Fruit fly (Drosophila melanogaster): Measurements from ENCODE around the gene CG6441.

CG6441 gene

DNA sequence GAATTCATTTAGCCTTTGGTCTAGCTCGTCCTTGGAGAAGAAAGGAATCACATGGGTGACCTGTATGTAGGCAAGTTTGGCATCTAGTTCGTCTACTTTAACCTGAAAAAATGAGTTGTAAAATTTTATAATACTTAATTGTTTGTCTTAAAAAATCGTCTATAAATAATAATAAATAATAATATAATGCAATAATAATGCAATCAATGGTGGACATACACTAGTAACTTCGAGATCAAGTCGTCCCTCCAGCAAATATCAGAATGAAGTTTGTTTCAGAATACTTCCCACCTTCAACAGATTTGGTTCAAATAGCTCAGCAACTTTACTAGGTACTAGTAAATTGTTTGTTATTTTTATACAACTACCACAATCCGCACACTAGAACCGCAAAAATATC lies at the start of gene CG6441:
TSS of gene CG6441 (plus strand) at position 301 of the 400 bp plus-strand sequence.
- no peak for TF ChIP-seq noc (tag; optimal IDR thresholded peaks at IDR 0.05)

DNA sequence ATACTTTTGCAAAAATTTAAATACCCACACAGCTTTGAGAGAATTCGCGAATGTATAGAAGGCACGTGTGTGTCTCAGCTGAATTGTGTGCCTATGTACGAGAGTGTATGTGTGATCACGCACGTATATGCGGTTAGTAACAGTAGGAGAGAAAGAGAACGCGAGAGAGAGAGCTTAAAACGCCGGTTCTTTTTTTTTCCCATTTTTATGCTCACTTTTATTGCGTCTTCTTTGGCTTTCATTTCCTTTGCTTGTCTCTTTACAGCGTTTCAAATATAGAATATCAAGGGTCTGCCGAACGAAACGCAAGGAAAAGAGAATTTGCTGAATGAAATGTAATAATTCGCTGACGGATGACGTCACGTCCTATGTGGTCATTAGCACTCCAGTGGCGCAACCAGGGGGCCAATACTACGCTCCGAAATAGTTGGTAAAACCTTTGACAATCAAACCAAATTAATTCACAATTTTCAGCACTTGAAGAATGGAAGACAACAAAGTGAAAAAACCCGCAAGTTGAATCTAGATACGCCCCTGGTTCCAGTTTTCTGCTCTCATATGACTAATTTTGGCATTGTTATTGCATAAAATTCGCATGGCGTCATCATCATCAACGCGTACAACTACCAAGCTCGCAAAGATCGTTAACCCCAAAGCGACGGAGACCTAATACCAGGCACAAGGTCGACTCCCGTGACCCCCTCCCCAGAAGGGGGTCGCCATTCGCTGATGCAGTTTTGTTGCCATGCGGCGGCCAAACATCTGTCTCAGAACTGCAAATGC lies 49.4 kb upstream of the CG6441 start:
- peak; percentile 87 for TF ChIP-seq noc (tag; optimal IDR thresholded peaks at IDR 0.05)

- TF ChIP-seq noc (tag; optimal IDR thresholded peaks at IDR 0.05): no peak
Measured at dm6 chr2L:7425690-7426056, 48.8 kb upstream of the CG6441 start.

- no peak for TF ChIP-seq noc (tag; optimal IDR thresholded peaks at IDR 0.05)
Measured at dm6 chr2L:7426326-7427066, 48.0 kb upstream of the CG6441 start, which contains the start of gene muc. muc (plus strand) TSS chr2L:7426866.

DNA sequence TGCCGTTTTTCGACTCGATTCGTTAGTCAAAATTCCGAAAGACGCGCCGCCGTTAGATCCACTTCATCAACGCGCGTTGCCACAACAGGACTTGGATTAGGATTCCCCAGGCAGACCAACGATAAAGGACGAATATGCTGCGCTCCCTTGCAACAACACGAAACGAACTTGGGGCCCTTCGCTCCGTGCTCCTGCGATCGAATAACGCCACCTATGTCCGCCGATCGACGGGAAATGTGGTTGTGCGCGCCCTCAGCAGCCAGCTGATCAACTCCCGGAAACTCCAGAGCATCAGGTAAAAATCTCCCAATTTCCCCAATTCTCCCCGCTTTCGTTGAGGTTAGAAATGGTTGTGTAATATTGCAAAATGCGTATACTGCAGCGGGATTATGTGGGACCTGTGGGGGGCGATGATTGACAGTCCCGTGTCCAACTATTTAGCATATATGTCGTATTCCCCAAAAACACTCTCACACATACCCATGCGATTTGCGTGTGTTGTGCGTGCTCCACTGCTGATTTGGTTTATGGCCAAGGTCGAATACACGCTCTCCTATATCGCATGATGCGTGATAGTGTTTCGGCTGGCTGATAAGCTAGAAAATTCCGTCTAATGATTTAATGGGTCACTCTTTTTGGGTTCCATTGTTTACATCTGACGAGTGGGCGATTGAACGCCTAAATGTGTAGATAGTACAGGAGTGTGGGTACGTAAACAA lies 47.3 kb upstream of the CG6441 start:
- peak; percentile 49 for TF ChIP-seq noc (tag; optimal IDR thresholded peaks at IDR 0.05)

- TF ChIP-seq noc (tag; optimal IDR thresholded peaks at IDR 0.05): no peak
Measured at dm6 chr2L:7427786-7428137, 46.7 kb upstream of the CG6441 start.

dm6 chr2L:7430313-7430712 lies 44.2 kb upstream of the CG6441 start:
- no peak for TF ChIP-seq noc (tag; optimal IDR thresholded peaks at IDR 0.05)

dm6 chr2L:7431861-7432601 lies 42.5 kb upstream of the CG6441 start:
- TF ChIP-seq noc (tag; optimal IDR thresholded peaks at IDR 0.05): peak; percentile 42

DNA sequence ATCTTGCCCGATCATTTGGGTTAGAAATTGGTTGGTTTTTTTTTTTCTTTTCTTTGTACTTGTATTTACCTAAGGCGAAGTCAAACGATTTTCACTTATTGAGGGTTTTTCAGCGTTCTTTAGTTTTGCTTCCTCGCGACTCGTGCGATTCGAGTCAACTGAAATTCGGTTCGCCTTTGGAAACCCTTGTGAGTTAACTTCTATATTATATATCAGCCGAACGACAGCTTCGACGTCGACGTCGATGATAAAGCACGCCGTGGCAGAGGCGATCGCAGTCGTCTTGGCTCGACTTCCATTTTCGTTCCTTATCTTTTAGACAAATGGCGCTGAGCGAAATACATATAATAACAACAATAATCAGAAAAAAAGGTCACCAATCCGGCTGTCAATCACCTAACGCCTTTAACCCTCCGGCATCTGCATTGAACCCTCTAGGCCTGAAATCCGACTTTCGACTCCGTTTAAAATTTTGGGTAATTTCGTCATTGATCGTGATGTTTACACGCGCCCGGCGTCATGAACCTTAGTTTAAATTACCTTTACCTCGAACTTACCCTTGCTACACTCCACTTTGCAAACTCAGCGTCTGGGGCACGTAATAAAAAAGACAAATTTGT lies 41.1 kb upstream of the CG6441 start, which contains the start of gene CG5958:
TSS of gene CG5958 (minus strand) at position 180 of the 620 bp plus-strand sequence.
- no peak for TF ChIP-seq noc (tag; optimal IDR thresholded peaks at IDR 0.05)

DNA sequence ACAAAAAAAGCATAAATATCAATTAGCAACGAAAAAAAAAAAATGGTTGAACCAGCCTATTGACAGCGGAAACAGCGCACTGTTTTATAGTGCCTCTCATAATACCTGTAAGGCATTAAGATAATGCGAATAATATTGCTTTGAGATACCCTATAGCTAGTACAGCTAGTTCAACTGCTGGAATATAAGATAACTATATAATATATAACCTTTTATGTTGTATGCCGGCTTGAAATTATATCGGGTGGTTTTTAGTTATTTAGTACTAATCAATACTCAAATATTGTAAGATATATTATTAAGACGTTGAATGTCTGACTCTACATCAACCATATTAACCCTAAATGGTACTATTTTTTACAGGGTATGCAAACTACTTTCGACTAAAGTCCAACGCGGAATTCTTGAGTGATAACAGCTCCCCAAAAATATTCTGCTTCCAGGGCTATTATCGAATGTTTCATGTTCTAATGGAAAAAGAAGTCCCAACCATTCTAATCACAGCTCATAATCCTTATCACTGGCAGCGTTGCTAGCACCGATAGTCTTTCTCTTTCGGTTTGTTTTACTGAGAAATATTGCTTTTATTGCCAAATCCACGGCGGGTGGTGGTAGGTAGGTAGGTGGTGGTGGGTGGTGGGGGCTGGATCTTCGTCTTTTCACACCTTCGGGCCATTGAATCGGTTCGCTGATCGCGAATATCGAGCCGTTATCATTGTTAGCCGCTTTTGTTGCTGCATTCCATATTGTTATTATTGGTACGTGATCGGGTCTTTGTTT lies 40.4 kb upstream of the CG6441 start:
- peak; percentile 98 for TF ChIP-seq noc (tag; optimal IDR thresholded peaks at IDR 0.05)

dm6 chr2L:7434737-7435356 lies 39.7 kb upstream of the CG6441 start:
- TF ChIP-seq noc (tag; optimal IDR thresholded peaks at IDR 0.05): peak; percentile 68

- no peak for TF ChIP-seq noc (tag; optimal IDR thresholded peaks at IDR 0.05)
Measured at dm6 chr2L:7435475-7435874, 39.0 kb upstream of the CG6441 start.

DNA sequence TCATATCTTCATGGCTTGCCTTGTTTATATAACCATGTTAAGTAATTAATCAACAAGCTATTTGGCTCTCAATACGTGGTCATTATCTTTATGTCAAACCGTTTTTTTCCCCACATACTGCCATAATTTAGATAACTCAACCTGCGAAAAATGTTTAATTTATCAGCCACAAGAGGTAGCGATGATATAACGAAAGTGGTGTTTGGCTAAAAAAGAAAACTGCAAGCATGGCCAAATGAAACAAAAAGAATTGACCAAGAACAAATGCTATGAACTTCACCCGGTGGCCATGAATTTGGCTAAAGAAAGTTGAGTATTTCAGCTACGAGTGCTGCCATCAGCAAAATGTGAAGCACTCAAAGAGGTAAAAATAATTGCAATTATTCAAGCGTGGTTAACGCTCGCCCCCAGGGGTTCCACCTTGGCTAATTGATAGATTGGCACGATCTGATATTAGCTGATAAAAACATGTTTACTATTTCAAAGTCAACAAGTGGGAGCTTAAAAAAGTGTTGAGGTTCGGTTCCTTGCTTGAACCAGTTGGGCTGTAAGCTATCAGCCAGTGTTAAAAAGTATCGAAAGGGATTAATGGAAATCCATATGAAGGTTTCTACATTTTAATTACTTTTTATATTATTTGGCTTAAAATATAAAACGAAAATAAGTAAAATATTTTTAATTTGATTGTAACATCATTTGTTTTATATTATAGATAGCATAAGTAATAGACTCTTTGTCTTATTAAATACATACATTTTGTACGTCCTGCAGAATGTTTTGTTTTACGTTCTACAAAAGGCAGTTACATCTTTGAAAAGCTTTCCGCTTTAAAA lies 37.8 kb upstream of the CG6441 start:
- peak; percentile 71 for TF ChIP-seq noc (tag; optimal IDR thresholded peaks at IDR 0.05)
